Fruit fly (Drosophila melanogaster) Kc167 (cell line): ENCODE measurements around the gene CLIP-190.

Experiments
- Myc ChIP-seq: fragments of >200 bp; optimal IDR thresholded peaks from 2 replicates; lab custom pipeline; 2017; ENCODE audit warnings: missing external identifiers
- Sin3A ChIP-seq: fragments of >200 bp; optimal IDR thresholded peaks from 2 replicates; lab custom pipeline; 2018; ENCODE audit warnings: missing external identifiers
- h ChIP-seq: fragments of >200 bp; optimal IDR thresholded peaks from 3 replicates; lab custom pipeline; 2018; ENCODE audit warnings: missing external identifiers
- psq ChIP-seq: fragments of >200 bp; optimal IDR thresholded peaks from 2 replicates; lab custom pipeline; 2017; ENCODE audit warnings: missing external identifiers

DNA sequence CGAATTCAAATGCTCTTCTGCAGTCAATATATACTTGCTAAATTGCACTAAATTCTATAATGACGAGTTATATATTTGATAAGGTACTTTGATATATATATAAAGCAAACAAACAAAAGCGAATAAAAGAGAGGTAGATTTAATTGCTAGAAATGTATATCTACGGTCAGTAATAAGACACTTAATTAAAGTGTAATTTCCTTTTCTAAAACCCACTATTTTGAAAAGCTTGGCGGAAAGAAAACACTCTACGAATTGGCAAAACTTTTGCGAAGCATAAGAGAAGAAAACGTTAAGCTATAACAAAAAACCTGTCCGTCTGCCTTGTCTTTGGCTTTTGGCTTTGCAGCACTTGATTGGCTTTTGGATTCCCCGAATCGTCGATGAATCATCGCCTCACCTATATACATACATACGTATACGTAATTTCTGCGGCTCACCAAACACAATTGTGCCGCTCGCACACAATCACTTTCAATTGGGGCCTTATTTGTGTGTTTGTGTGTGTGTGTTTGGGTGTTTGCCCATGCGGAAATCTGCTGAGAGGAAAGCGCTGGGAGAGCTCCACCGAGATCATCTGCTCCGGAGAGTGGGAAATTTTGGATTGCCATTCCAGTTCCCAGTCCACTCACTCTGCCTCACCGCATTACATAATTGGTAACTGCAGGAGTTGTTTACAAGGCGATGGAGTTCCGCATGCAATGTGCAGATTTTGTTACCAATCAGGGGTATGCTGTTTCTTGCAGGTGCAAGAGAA lies 46.3 kb downstream of the CLIP-190 start:
- TF ChIP-seq psq (lab: Kevin White, UChicago) (no peak), h (lab: Kevin White, UChicago) (no peak), Sin3A (lab: Kevin White, UChicago) (no peak), Myc (lab: Kevin White, UChicago) (no peak)
